Fruit fly (Drosophila melanogaster) whole organism: Measurements from ENCODE around the gene Cpsf6.

Experiments
- CG8478 ChIP-seq: fragments of >200 bp; optimal IDR thresholded peaks from 2 replicates; lab custom pipeline; 2018; ENCODE audit warnings: inconsistent platforms
- Dll ChIP-seq: fragments of >200 bp; optimal IDR thresholded peaks from 2 replicates; lab custom pipeline; 2017
- EcR ChIP-seq, 2 experiments: fragments of >200 bp; optimal IDR thresholded peaks; 2 replicates each; lab custom pipeline; 2017; ENCODE audit warnings: missing biosample characterization in 2 of 2, missing genetic modification characterization in 2 of 2, missing genetic modification reagents in 2 of 2
- pan ChIP-seq: fragments of >200 bp; optimal IDR thresholded peaks from 2 replicates; lab custom pipeline; 2017
- psq ChIP-seq: fragments of >200 bp; optimal IDR thresholded peaks from 2 replicates; lab custom pipeline; 2017
- usp ChIP-seq: fragments of >200 bp; optimal IDR thresholded peaks from 2 replicates; lab custom pipeline; 2017; ENCODE audit warnings: missing biosample characterization, missing genetic modification characterization, mixed read lengths

DNA sequence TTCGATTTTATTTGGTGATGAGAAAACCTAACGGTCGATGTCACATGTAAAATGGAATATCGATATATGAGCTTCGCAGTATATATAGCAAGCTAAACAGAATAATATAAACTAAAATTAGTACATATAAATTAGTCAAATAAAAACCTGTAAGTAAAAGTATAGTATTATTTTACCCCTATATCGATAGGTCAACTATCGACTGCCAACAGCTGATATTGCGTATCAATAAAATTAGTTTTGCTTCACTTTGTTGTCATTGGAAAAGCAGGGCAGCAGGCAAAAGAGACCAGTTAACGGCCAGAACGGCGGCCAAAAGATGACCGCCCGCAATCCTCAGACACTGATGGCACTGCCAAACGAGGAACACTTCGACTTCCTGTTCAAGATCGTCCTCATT is 18.4 kb downstream of the Cpsf6 start, which contains the start of gene Rab19:
- TF ChIP-seq EcR (GFP tag; optimal IDR thresholded peaks at IDR 0.05; lab: Kevin White, UChicago) (no peak), CG8478 (no peak), Dll (lab: Kevin White, UChicago) (no peak), usp (GFP tag; lab: Kevin White, UChicago) (no peak), pan (lab: Kevin White, UChicago) (no peak), psq (no peak)
